Worm (Caenorhabditis elegans): ENCODE results near the gene F43C11.2.

- TF ChIP-seq W03F9.2 (tag; optimal IDR thresholded peaks at IDR 0.05) (no peak), him-1 (tag; optimal IDR thresholded peaks at IDR 0.05) (no peak), dao-5 (tag; optimal IDR thresholded peaks at IDR 0.05) (no peak)
These were observed at the start of gene F43C11.2 for ce11 chrII:2354476-2354875.

Data from whole organism, L4/young adult.